Worm (Caenorhabditis elegans) whole organism, L3 larva: Measurements from ENCODE around the gene bigr-1.
A peak's percentile ranks its signal among the peaks of the same experiment; 100 is the strongest.

ENCODE experiments used
- R02D3.7 ChIP-seq: fragments of 150-350 bp; optimal IDR thresholded peaks from 2 replicates; lab custom pipeline; 2014; ENCODE audit warnings: missing biosample characterization, missing genetic modification characterization
- ZK546.5 ChIP-seq: sonication (generic microtip); optimal IDR thresholded peaks from 2 replicates; lab custom pipeline; 2017; ENCODE audit warnings: missing biosample characterization, missing genetic modification characterization
- aly-2 ChIP-seq: fragments of 150-350 bp; optimal IDR thresholded peaks from 2 replicates; lab custom pipeline; 2014; ENCODE audit warnings: missing biosample characterization, missing genetic modification characterization
- ama-1 ChIP-seq: fragments of 150-350 bp; optimal IDR thresholded peaks from 2 replicates; lab custom pipeline; 2018
- ceh-16 ChIP-seq: sonication (generic microtip); optimal IDR thresholded peaks from 2 replicates; lab custom pipeline; 2017; ENCODE audit warnings: missing biosample characterization, missing genetic modification characterization
- ceh-28 ChIP-seq: fragments of 150-350 bp; optimal IDR thresholded peaks from 2 replicates; lab custom pipeline; 2014; ENCODE audit warnings: missing biosample characterization, missing genetic modification reagents, missing genetic modification characterization
- ceh-82 ChIP-seq: fragments of 150-350 bp; optimal IDR thresholded peaks from 2 replicates; lab custom pipeline; 2014; ENCODE audit warnings: missing biosample characterization, missing genetic modification characterization
- ceh-9 ChIP-seq: sonication (generic microtip); optimal IDR thresholded peaks from 2 replicates; lab custom pipeline; 2018; ENCODE audit warnings: missing biosample characterization, missing genetic modification characterization
- daf-12 ChIP-seq: fragments of 150-350 bp; optimal IDR thresholded peaks from 2 replicates; lab custom pipeline; 2014; ENCODE audit warnings: missing biosample characterization, missing genetic modification reagents, missing genetic modification characterization
- egl-27 ChIP-seq: sonication (generic microtip); optimal IDR thresholded peaks from 4 replicates; lab custom pipeline; 2017; ENCODE audit warnings: missing biosample characterization, missing genetic modification reagents, missing genetic modification characterization
- egl-5 ChIP-seq: fragments of 150-350 bp; optimal IDR thresholded peaks from 2 replicates; lab custom pipeline; 2017; ENCODE audit warnings: missing biosample characterization, missing genetic modification reagents, missing genetic modification characterization, inconsistent platforms
- elt-1 ChIP-seq: fragments of 150-350 bp; optimal IDR thresholded peaks from 2 replicates; lab custom pipeline; 2014; ENCODE audit warnings: missing biosample characterization, missing genetic modification characterization
- elt-2 ChIP-seq: sonication (generic microtip); optimal IDR thresholded peaks from 2 replicates; lab custom pipeline; 2016; ENCODE audit warnings: missing genetic modification reagents, mild to moderate bottlenecking, missing genetic modification characterization, missing compliant biosample characterization
- elt-3 ChIP-seq, 3 experiments: fragments of 150-350 bp in 1 of 3; sonication (generic microtip) in 2 of 3; optimal IDR thresholded peaks; 2 replicates in 2 of 3; 4 replicates in 1 of 3; lab custom pipeline; 2014 to 2017; ENCODE audit warnings: missing biosample characterization in 3 of 3, missing genetic modification characterization in 3 of 3
- fkh-10 ChIP-seq: sonication (generic microtip); optimal IDR thresholded peaks from 2 replicates; lab custom pipeline; 2017; ENCODE audit warnings: missing biosample characterization, missing genetic modification reagents, missing genetic modification characterization
- fkh-2 ChIP-seq: fragments of 150-350 bp; optimal IDR thresholded peaks from 2 replicates; lab custom pipeline; 2014; ENCODE audit warnings: missing biosample characterization, missing genetic modification reagents, missing genetic modification characterization
- fos-1 ChIP-seq: fragments of 150-350 bp; optimal IDR thresholded peaks from 2 replicates; lab custom pipeline; 2014; ENCODE audit warnings: missing biosample characterization, missing genetic modification characterization
- hmg-11 ChIP-seq: sonication (generic microtip); optimal IDR thresholded peaks from 2 replicates; lab custom pipeline; 2016; ENCODE audit warnings: missing genetic modification characterization, missing compliant biosample characterization
- jun-1 ChIP-seq: fragments of 150-350 bp; optimal IDR thresholded peaks from 2 replicates; lab custom pipeline; 2014; ENCODE audit warnings: missing biosample characterization, missing genetic modification reagents, missing genetic modification characterization
- lin-15B ChIP-seq: fragments of 150-350 bp; optimal IDR thresholded peaks from 2 replicates; lab custom pipeline; 2014; ENCODE audit warnings: missing biosample characterization, missing genetic modification characterization
- lsy-12 ChIP-seq: sonication (generic microtip); optimal IDR thresholded peaks from 2 replicates; lab custom pipeline; 2016; ENCODE audit warnings: mild to moderate bottlenecking, missing genetic modification characterization, missing compliant biosample characterization
- mdl-1 ChIP-seq: fragments of 150-350 bp; optimal IDR thresholded peaks from 2 replicates; lab custom pipeline; 2014; ENCODE audit warnings: missing biosample characterization, missing genetic modification characterization
- mml-1 ChIP-seq: fragments of 150-350 bp; sonication (generic microtip); optimal IDR thresholded peaks from 3 replicates; lab custom pipeline; 2014; ENCODE audit warnings: missing biosample characterization, missing genetic modification characterization
- nfya-1 ChIP-seq: sonication (generic microtip); optimal IDR thresholded peaks from 2 replicates; lab custom pipeline; 2017; ENCODE audit warnings: missing genetic modification characterization, mild to moderate bottlenecking, missing compliant biosample characterization, antibody characterized with exemption, moderate library complexity; ENCODE audit not compliant: insufficient read depth
- nhr-11 ChIP-seq: fragments of 150-350 bp; optimal IDR thresholded peaks from 2 replicates; lab custom pipeline; 2014; ENCODE audit warnings: missing biosample characterization, missing genetic modification characterization
- nhr-12 ChIP-seq: fragments of 150-350 bp; optimal IDR thresholded peaks from 2 replicates; lab custom pipeline; 2014; ENCODE audit warnings: missing biosample characterization, missing genetic modification characterization
- nhr-23 ChIP-seq: fragments of 150-350 bp; optimal IDR thresholded peaks from 2 replicates; lab custom pipeline; 2014; ENCODE audit warnings: missing biosample characterization, missing genetic modification reagents, missing genetic modification characterization
- nhr-237 ChIP-seq: fragments of 150-350 bp; optimal IDR thresholded peaks from 2 replicates; lab custom pipeline; 2014; ENCODE audit warnings: missing biosample characterization, missing genetic modification characterization
- nhr-25 ChIP-seq: sonication (generic microtip); optimal IDR thresholded peaks from 2 replicates; lab custom pipeline; 2017; ENCODE audit warnings: missing biosample characterization, missing genetic modification characterization
- nhr-28 ChIP-seq: fragments of 150-350 bp; optimal IDR thresholded peaks from 2 replicates; lab custom pipeline; 2014; ENCODE audit warnings: missing biosample characterization, missing genetic modification characterization
- nhr-43 ChIP-seq: sonication (generic microtip); optimal IDR thresholded peaks from 2 replicates; lab custom pipeline; 2016; ENCODE audit warnings: mild to moderate bottlenecking, missing genetic modification characterization, missing compliant biosample characterization; ENCODE audit not compliant: poor library complexity, severe bottlenecking
- nhr-67 ChIP-seq: fragments of 150-350 bp; optimal IDR thresholded peaks from 2 replicates; lab custom pipeline; 2014; ENCODE audit warnings: missing biosample characterization, missing genetic modification characterization
- nhr-76 ChIP-seq: fragments of 150-350 bp; sonication (generic microtip); optimal IDR thresholded peaks from 5 replicates; lab custom pipeline; 2014; ENCODE audit warnings: missing biosample characterization, missing genetic modification characterization
- nhr-77 ChIP-seq: fragments of 150-350 bp; optimal IDR thresholded peaks from 2 replicates; lab custom pipeline; 2014; ENCODE audit warnings: missing biosample characterization, missing genetic modification characterization
- pha-4 ChIP-seq: fragments of 150-350 bp; optimal IDR thresholded peaks from 2 replicates; lab custom pipeline; 2014; ENCODE audit warnings: missing biosample characterization, missing genetic modification reagents, missing genetic modification characterization
- pqm-1 ChIP-seq: fragments of 150-350 bp; optimal IDR thresholded peaks from 2 replicates; lab custom pipeline; 2017; ENCODE audit warnings: missing biosample characterization, missing genetic modification characterization, inconsistent platforms
- sea-2 ChIP-seq: fragments of 150-350 bp; sonication (generic microtip); optimal IDR thresholded peaks from 4 replicates; lab custom pipeline; 2014; ENCODE audit warnings: missing biosample characterization, missing genetic modification reagents, missing genetic modification characterization
- skn-1 ChIP-seq: fragments of 150-350 bp; optimal IDR thresholded peaks from 2 replicates; lab custom pipeline; 2014; ENCODE audit warnings: missing biosample characterization, missing genetic modification characterization
- snpc-4 ChIP-seq: fragments of 150-350 bp; optimal IDR thresholded peaks from 2 replicates; lab custom pipeline; 2014; ENCODE audit warnings: missing biosample characterization, missing genetic modification characterization
- tbx-2 ChIP-seq: sonication (generic microtip); optimal IDR thresholded peaks from 2 replicates; lab custom pipeline; 2016; ENCODE audit warnings: mild to moderate bottlenecking, missing genetic modification characterization, missing compliant biosample characterization
- unc-39 ChIP-seq: sonication (generic microtip); optimal IDR thresholded peaks from 4 replicates; lab custom pipeline; 2017; ENCODE audit warnings: missing biosample characterization, missing genetic modification characterization
- unc-62 ChIP-seq: fragments of 150-350 bp; sonication (generic microtip); optimal IDR thresholded peaks from 4 replicates; lab custom pipeline; 2014; ENCODE audit warnings: missing biosample characterization, missing genetic modification reagents, missing genetic modification characterization
- zag-1 ChIP-seq: fragments of 150-350 bp; optimal IDR thresholded peaks from 2 replicates; lab custom pipeline; 2014; ENCODE audit warnings: missing biosample characterization, missing genetic modification characterization

The bigr-1 gene

DNA sequence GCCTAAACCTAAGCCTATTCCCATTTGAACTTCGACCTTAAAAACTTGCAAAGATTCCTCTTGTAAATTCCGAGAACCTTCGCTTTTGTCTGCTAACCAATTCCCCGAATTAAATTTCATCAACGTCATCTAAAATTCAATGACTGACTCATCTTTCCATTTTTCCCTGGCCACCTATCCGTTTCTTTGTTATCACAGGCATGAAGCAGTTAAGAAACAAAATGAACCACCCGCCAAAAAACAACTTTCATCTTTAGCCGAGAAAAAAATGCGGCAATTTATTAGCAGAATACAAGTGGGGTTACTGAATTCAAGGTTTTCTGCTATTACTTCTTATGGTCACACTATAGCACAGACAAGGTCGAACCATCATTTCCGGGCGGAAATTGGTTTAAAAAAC is 23.3 kb downstream of the bigr-1 start:
- TF ChIP-seq ceh-82 (tag; lab: Kevin White, UChicago) (no peak), unc-39 (tag; lab: Kevin White, UChicago) (no peak), unc-62 (no peak), nhr-28 (no peak), nhr-77 (tag; lab: Kevin White, UChicago) (no peak), nhr-43 (no peak), nhr-67 (tag; lab: Kevin White, UChicago) (no peak), jun-1 (no peak), fkh-2 (tag; lab: Kevin White, UChicago) (no peak), nhr-76 (no peak), elt-3 (tag; optimal IDR thresholded peaks at IDR 0.05; lab: Kevin White, UChicago) (no peak), zag-1 (tag; lab: Kevin White, UChicago) (no peak), nhr-23 (tag; lab: Kevin White, UChicago) (no peak), daf-12 (no peak), hmg-11 (tag; lab: Kevin White, UChicago) (no peak)

DNA sequence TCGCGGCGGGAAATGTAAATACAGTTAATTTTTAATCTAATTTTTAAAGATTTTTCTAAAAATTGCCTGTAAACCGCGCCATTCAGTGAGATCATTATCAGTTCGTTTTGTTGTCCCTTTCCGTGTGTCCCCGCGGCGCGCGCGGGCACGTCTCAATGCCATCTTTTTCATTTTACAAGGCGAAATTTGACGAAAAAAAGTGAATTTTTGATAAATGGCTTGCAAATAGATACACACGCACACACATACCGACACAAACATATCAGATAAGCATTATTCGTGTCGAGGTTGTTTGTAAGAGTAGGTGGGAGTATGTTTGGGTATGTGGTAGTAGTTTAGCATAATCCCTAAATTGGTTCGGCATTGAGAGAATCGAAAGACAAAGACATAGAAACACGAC is 24.3 kb downstream of the bigr-1 start:
- no peak for TF ChIP-seq R02D3.7
- no peak for TF ChIP-seq fkh-10 (GFP tag; lab: Kevin White, UChicago)
- no peak for TF ChIP-seq nhr-67 (tag; lab: Kevin White, UChicago)
- TF ChIP-seq nhr-25 = peak; percentile 78
- TF ChIP-seq elt-1 (tag; lab: Kevin White, UChicago) = peak; percentile 82

DNA sequence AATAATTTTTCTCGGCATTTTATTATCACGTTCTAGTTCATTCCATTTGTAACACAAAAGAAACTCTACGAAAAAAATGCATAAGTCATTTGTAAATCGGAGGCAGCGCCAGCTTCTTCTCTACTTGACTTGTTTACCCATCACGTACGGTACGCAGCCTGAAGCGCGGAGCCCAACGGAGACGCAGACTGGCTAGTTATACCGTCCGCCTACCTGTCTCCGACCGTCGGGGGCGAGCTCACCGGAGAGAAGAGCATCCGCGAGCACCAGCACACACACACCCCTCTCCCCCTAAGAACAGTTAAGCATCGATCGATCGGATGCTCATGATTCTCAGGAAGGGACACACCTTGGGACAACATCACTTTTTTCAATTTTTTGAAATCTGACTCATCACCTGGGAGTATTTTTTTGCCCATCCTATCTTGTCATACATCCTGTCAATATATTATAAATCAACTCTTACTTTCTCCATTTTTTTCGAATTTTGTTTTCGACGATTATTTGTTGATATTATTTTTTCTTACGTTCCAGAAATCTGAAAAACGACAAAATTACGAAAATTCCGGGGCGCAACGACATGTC is 40.4 kb downstream of the bigr-1 start, which contains the start of gene plpr-1:
Gene plpr-1 (plus strand): TSS at position 535 of the 585 bp plus-strand sequence.
- TF ChIP-seq pha-4 = no peak
- TF ChIP-seq sea-2 (GFP tag; lab: Kevin White, UChicago) = no peak
- no peak for TF ChIP-seq mml-1
- TF ChIP-seq unc-62 = no peak
- no peak for TF ChIP-seq zag-1 (tag; lab: Kevin White, UChicago)
- TF ChIP-seq lsy-12 (tag; lab: Kevin White, UChicago) = no peak
- no peak for TF ChIP-seq skn-1 (tag; lab: Kevin White, UChicago)
- TF ChIP-seq ceh-9 (tag; lab: Kevin White, UChicago) = no peak
- no peak for TF ChIP-seq ama-1 (lab: Kevin White, UChicago)
- no peak for TF ChIP-seq fkh-2 (tag; lab: Kevin White, UChicago)
- no peak for TF ChIP-seq nhr-67 (tag; lab: Kevin White, UChicago)
- TF ChIP-seq nhr-28 = no peak
- no peak for TF ChIP-seq nhr-11 (tag; lab: Kevin White, UChicago)
- no peak for TF ChIP-seq ceh-16 (tag; lab: Kevin White, UChicago)
- TF ChIP-seq ceh-82 (tag; lab: Kevin White, UChicago) = no peak
- no peak for TF ChIP-seq mdl-1
- TF ChIP-seq aly-2 (tag; lab: Kevin White, UChicago) = no peak
- no peak for TF ChIP-seq nhr-76
- no peak for TF ChIP-seq nfya-1 (tag; lab: Kevin White, UChicago)
- TF ChIP-seq lin-15B (tag; lab: Kevin White, UChicago) = no peak
- TF ChIP-seq, all 47 proteins: peak for 0

DNA sequence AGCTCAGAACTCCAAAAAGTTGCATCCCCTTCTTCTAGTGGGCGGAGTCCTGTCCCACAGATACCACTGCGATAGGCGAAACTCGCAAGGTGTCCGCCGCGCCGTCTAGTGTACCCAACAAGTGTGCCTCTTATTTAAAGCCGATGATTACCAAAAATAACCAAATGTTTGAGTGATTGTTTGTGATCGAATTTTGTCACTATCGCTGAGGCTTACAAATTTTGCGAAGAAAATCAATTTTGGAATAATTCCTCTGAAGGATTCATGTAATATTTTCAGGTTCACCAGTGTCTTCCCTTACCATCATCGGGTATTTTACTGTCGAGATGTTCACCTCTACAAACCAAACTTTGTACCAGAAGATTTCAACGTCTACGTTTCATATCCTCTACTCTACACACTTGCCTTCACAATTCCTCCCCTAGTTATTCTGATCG is 42.6 kb downstream of the bigr-1 start:
- TF ChIP-seq egl-27 (tag; lab: Kevin White, UChicago) (peak; percentile 8), fkh-2 (tag; lab: Kevin White, UChicago) (no peak), fkh-10 (GFP tag; lab: Kevin White, UChicago) (no peak), nfya-1 (tag; lab: Kevin White, UChicago) (peak; percentile 73), nhr-11 (tag; lab: Kevin White, UChicago) (no peak), nhr-43 (peak; percentile 87), pqm-1 (peak; percentile 77), nhr-77 (tag; lab: Kevin White, UChicago) (no peak), elt-2 (peak; percentile 64), ceh-82 (tag; lab: Kevin White, UChicago) (no peak), jun-1 (peak; percentile 65), nhr-23 (tag; lab: Kevin White, UChicago) (peak; percentile 69), fos-1 (tag; lab: Kevin White, UChicago) (no peak), elt-1 (tag; lab: Kevin White, UChicago) (no peak), ZK546.5 (tag; lab: Kevin White, UChicago) (no peak), daf-12 (no peak), snpc-4 (tag; lab: Kevin White, UChicago) (peak; percentile 99), pha-4 (peak; percentile 33), ama-1 (lab: Kevin White, UChicago) (peak; percentile 98), lin-15B (tag; lab: Kevin White, UChicago) (peak; percentile 65), elt-3 (tag; optimal IDR thresholded peaks at IDR 0.05; lab: Kevin White, UChicago) (peak in 1 of 3 experiments; percentile 75), hmg-11 (tag; lab: Kevin White, UChicago) (no peak), nhr-25 (peak; percentile 53), egl-5 (no peak), nhr-76 (no peak), mml-1 (no peak), mdl-1 (no peak), sea-2 (GFP tag; lab: Kevin White, UChicago) (no peak), nhr-12 (tag; lab: Kevin White, UChicago) (no peak), tbx-2 (tag; lab: Kevin White, UChicago) (peak; percentile 68), nhr-237 (tag; lab: Kevin White, UChicago) (no peak), zag-1 (tag; lab: Kevin White, UChicago) (peak; percentile 32), skn-1 (tag; lab: Kevin White, UChicago) (peak; percentile 42), ceh-28 (peak; percentile 84), aly-2 (tag; lab: Kevin White, UChicago) (peak; percentile 74)
